Worm (Caenorhabditis elegans): ENCODE data around the gene ttr-36.

ce11 chrX:6530591-6530990, 19.9 kb downstream of the ttr-36 start:
- no peak for TF ChIP-seq nhr-237 (tag; optimal IDR thresholded peaks at IDR 0.05)
- no peak for TF ChIP-seq nhr-23 (tag; optimal IDR thresholded peaks at IDR 0.05)
- no peak for TF ChIP-seq ceh-9 (tag; optimal IDR thresholded peaks at IDR 0.05)
- TF ChIP-seq nhr-28 (tag; optimal IDR thresholded peaks at IDR 0.05), result no peak
- no peak for TF ChIP-seq unc-39 (tag; optimal IDR thresholded peaks at IDR 0.05)
- TF ChIP-seq snpc-4 (tag; optimal IDR thresholded peaks at IDR 0.05), result no peak
- TF ChIP-seq hmg-11 (tag; optimal IDR thresholded peaks at IDR 0.05), result no peak
- no peak for TF ChIP-seq nfya-1 (tag; optimal IDR thresholded peaks at IDR 0.05; ENCODE audit: insufficient read depth)
- no peak for TF ChIP-seq sea-2 (GFP tag; optimal IDR thresholded peaks at IDR 0.05)

Measured in whole organism, L3 larva.